Fruit fly (Drosophila melanogaster) whole organism: Measurements from ENCODE around the gene CG3222.

Experiments used
- Dll ChIP-seq: fragments of >200 bp; optimal IDR thresholded peaks from 2 replicates; lab custom pipeline; 2017
- pan ChIP-seq: fragments of >200 bp; optimal IDR thresholded peaks from 2 replicates; lab custom pipeline; 2017
- psq ChIP-seq: fragments of >200 bp; optimal IDR thresholded peaks from 2 replicates; lab custom pipeline; 2017
- usp ChIP-seq: fragments of >200 bp; optimal IDR thresholded peaks from 2 replicates; lab custom pipeline; 2017; ENCODE audit warnings: missing biosample characterization, missing genetic modification characterization, mixed read lengths

DNA sequence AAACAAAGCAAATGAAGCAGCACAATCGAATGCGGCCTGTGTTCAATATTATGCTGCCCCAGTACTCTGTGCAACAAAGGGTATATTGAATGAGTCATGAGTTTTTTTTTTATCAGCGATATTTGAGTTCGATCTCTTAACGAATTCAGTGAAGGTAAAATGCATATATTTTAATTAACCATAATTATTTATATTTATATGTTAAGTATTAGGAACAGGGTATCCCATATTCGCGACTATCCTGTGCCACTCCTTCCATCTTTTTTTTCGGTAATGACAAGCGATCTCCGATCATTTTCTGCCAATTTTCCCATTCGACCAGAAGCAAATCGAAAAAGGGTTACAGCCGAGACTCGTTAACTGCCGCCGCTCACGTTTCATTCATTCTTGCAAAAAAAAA, 39.7 kb upstream of the CG3222 start:
- no peak for TF ChIP-seq Dll (lab: Kevin White, UChicago)
- TF ChIP-seq psq (lab: Kevin White, UChicago) = no peak
- no peak for TF ChIP-seq pan (lab: Kevin White, UChicago)
- no peak for TF ChIP-seq usp (GFP tag; lab: Kevin White, UChicago)
